Worm (Caenorhabditis elegans) whole organism, L1 larva: Measurements from ENCODE around the gene oac-1.

Source experiments
- irx-1 ChIP-seq: sonication (generic microtip); optimal IDR thresholded peaks from 2 replicates; lab custom pipeline; 2016; ENCODE audit warnings: missing genetic modification characterization, missing compliant biosample characterization
- nhr-237 ChIP-seq: fragments of 150-350 bp; optimal IDR thresholded peaks from 2 replicates; lab custom pipeline; 2014; ENCODE audit warnings: missing biosample characterization, missing genetic modification characterization
- nhr-77 ChIP-seq: fragments of 150-350 bp; optimal IDR thresholded peaks from 2 replicates; lab custom pipeline; 2014; ENCODE audit warnings: missing biosample characterization, missing genetic modification characterization

DNA sequence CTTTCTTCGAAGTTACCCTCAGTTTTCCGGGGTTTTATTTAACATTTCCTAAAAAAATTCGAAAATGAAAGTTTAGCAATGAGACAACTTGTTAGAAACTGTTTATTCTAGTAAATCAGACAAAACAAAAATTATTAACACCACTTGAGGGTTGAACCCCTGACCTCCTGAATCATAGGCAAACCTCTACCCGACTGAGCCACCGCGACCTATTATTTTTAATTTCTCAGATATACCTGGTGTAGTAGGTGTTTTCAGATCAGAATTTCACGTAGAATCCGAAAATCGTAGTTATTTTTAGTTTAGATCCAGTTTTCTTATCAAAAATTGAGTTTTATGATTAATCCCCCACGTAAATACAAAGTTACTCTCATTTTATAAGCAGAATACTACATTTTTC, 14.3 kb upstream of the oac-1 start:
- no peak for TF ChIP-seq nhr-77
- TF ChIP-seq nhr-237 (tag; lab: Kevin White, UChicago): no peak
- TF ChIP-seq irx-1 (tag; lab: Kevin White, UChicago): no peak
